Fruit fly (Drosophila melanogaster) whole organism, wandering third instar larva: ENCODE results near the gene CG7985.
A peak's percentile ranks its signal among the peaks of the same experiment; 100 is the strongest.

ENCODE experiments used
- N ChIP-seq: fragments of >200 bp; optimal IDR thresholded peaks from 2 replicates; lab custom pipeline; 2018; ENCODE audit warnings: missing biosample characterization, missing external identifiers, missing genetic modification characterization
- h ChIP-seq: fragments of 200-800 bp; sonication (Bioruptor generic); optimal IDR thresholded peaks from 3 replicates; lab custom pipeline; 2016; ENCODE audit warnings: missing biosample characterization, mild to moderate bottlenecking, missing genetic modification characterization
- sage ChIP-seq: fragments of 200-800 bp; sonication (Bioruptor generic); optimal IDR thresholded peaks from 2 replicates; lab custom pipeline; 2016; ENCODE audit warnings: missing biosample characterization, mild to moderate bottlenecking, missing genetic modification characterization

DNA sequence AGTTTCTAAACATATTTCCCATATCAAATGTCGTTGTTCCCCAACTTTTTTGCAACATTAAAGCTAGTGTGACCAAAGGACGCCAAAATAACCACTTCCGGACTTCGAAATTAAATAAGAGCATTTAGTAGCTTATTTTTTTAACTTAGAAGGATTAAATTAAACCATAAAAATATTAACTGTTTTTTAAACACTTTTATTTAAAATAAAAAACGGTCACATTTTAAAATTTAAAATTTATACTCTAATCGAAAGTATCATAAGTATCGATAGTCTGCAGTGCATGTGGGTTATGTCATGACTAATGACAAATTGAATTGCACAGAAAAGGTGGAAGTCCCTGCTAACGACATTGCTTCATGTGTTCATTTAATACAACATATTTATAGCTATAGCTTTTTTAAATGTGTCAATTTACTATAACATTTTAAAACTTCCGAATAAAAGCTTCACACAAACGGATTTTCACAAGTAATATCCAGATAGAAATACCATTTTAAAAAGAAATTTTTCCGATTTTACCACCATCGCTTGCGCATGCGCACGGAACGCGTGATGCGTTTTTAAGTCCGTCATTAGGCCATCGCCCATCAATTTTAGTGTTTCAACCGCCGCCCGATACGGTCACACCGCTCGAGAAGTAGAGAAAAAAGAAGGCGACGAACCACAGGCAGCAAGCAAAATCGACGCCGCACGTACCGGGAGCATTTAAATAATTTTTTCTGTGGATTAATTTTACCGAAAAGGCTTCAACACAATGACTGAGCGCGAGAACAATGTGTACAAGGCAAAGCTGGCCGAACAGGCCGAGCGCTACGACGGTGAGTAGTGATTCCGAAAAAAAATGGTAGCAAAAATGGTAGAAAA, 42.7 kb downstream of the CG7985 start, which contains the start of the genes CG7156 and 14-3-3epsilon:
- TF ChIP-seq h (peak; percentile 29), sage (GFP tag; lab: Kevin White, UChicago) (no peak), N (GFP tag; lab: Kevin White, UChicago) (no peak)
